Worm (Caenorhabditis elegans) whole organism, mixed stage, embryonic: ENCODE measurements around the gene ubc-26.

Experiments
- M03D4.4 ChIP-seq: sonication (generic microtip); optimal IDR thresholded peaks from 2 replicates; lab custom pipeline; 2017; ENCODE audit warnings: mild to moderate bottlenecking, missing genetic modification characterization, missing compliant biosample characterization
- bed-3 ChIP-seq: fragments of 200-800 bp; sonication (Bioruptor generic); optimal IDR thresholded peaks from 3 replicates; lab custom pipeline; 2018; ENCODE audit warnings: mild to moderate bottlenecking, missing genetic modification characterization, moderate library complexity, missing compliant biosample characterization
- blmp-1 ChIP-seq: fragments of 150-350 bp; optimal IDR thresholded peaks from 2 replicates; lab custom pipeline; 2014; ENCODE audit warnings: missing biosample characterization, missing genetic modification characterization
- ceh-39 ChIP-seq: fragments of 150-350 bp; optimal IDR thresholded peaks from 2 replicates; lab custom pipeline; 2014; ENCODE audit warnings: missing biosample characterization, missing genetic modification characterization
- ceh-43 ChIP-seq: fragments of 200-800 bp; sonication (Bioruptor generic); optimal IDR thresholded peaks from 2 replicates; lab custom pipeline; 2018; ENCODE audit warnings: mild to moderate bottlenecking, missing genetic modification characterization, moderate library complexity, missing compliant biosample characterization
- ceh-83 ChIP-seq: fragments of 200-800 bp; sonication (Bioruptor generic); optimal IDR thresholded peaks from 2 replicates; lab custom pipeline; 2018; ENCODE audit warnings: mild to moderate bottlenecking, missing genetic modification characterization, missing compliant biosample characterization
- ces-1 ChIP-seq: fragments of 150-350 bp; optimal IDR thresholded peaks from 2 replicates; lab custom pipeline; 2014; ENCODE audit warnings: missing biosample characterization, missing genetic modification reagents, missing genetic modification characterization
- cnd-1 ChIP-seq: fragments of 200-800 bp; sonication (Bioruptor generic); optimal IDR thresholded peaks from 2 replicates; lab custom pipeline; 2018; ENCODE audit warnings: mild to moderate bottlenecking, missing genetic modification characterization, missing compliant biosample characterization
- drap-1 ChIP-seq: fragments of 200-800 bp; sonication (Bioruptor generic); optimal IDR thresholded peaks from 3 replicates; lab custom pipeline; 2018; ENCODE audit warnings: mild to moderate bottlenecking, missing genetic modification characterization, missing compliant biosample characterization
- elt-1 ChIP-seq: sonication (generic microtip); optimal IDR thresholded peaks from 2 replicates; lab custom pipeline; 2017; ENCODE audit warnings: missing genetic modification characterization, mild to moderate bottlenecking, missing compliant biosample characterization, antibody characterized with exemption, moderate library complexity, borderline replicate concordance; ENCODE audit not compliant: insufficient read depth
- elt-3 ChIP-seq: fragments of 150-350 bp; optimal IDR thresholded peaks from 2 replicates; lab custom pipeline; 2014; ENCODE audit warnings: missing biosample characterization, missing genetic modification characterization
- ham-2 ChIP-seq: fragments of 200-800 bp; sonication (Bioruptor generic); optimal IDR thresholded peaks from 2 replicates; lab custom pipeline; 2018; ENCODE audit warnings: mild to moderate bottlenecking, missing genetic modification characterization, missing compliant biosample characterization
- lin-13 ChIP-seq: fragments of 150-350 bp; optimal IDR thresholded peaks from 2 replicates; lab custom pipeline; 2014; ENCODE audit warnings: missing biosample characterization, missing genetic modification characterization
- lin-32 ChIP-seq: fragments of 200-800 bp; sonication (Bioruptor generic); optimal IDR thresholded peaks from 2 replicates; lab custom pipeline; 2018; ENCODE audit warnings: mild to moderate bottlenecking, missing genetic modification characterization, missing compliant biosample characterization
- mab-5 ChIP-seq: fragments of 150-350 bp; optimal IDR thresholded peaks from 2 replicates; lab custom pipeline; 2014; ENCODE audit warnings: missing biosample characterization, missing genetic modification characterization
- nhr-12 ChIP-seq: fragments of 150-350 bp; optimal IDR thresholded peaks from 2 replicates; lab custom pipeline; 2014; ENCODE audit warnings: missing biosample characterization, missing genetic modification characterization
- nhr-237 ChIP-seq: fragments of 150-350 bp; optimal IDR thresholded peaks from 2 replicates; lab custom pipeline; 2014; ENCODE audit warnings: missing biosample characterization, missing genetic modification characterization
- nhr-76 ChIP-seq: sonication (generic microtip); optimal IDR thresholded peaks from 2 replicates; lab custom pipeline; 2017; ENCODE audit warnings: missing biosample characterization, missing genetic modification characterization
- pha-4 ChIP-seq: fragments of 150-350 bp; optimal IDR thresholded peaks from 2 replicates; lab custom pipeline; 2018; ENCODE audit warnings: missing biosample characterization, missing genetic modification reagents, missing genetic modification characterization
- sem-2 ChIP-seq: fragments of 200-800 bp; sonication (Bioruptor generic); optimal IDR thresholded peaks from 2 replicates; lab custom pipeline; 2018; ENCODE audit warnings: mild to moderate bottlenecking, missing genetic modification characterization, missing compliant biosample characterization
- snpc-4 ChIP-seq: fragments of 150-350 bp; optimal IDR thresholded peaks from 2 replicates; lab custom pipeline; 2014; ENCODE audit warnings: missing biosample characterization, missing genetic modification characterization
- sptf-1 ChIP-seq: sonication (generic microtip); optimal IDR thresholded peaks from 2 replicates; lab custom pipeline; 2017; ENCODE audit warnings: mild to moderate bottlenecking, missing genetic modification characterization, moderate library complexity, missing compliant biosample characterization
- tbx-8 ChIP-seq: fragments of 200-800 bp; sonication (Bioruptor generic); optimal IDR thresholded peaks from 2 replicates; lab custom pipeline; 2018; ENCODE audit warnings: mild to moderate bottlenecking, missing genetic modification characterization, moderate library complexity, missing compliant biosample characterization
- unc-120 ChIP-seq: sonication (generic microtip); optimal IDR thresholded peaks from 2 replicates; lab custom pipeline; 2017; ENCODE audit warnings: missing genetic modification characterization, missing compliant biosample characterization; ENCODE audit not compliant: poor library complexity, severe bottlenecking
- unc-39 ChIP-seq: fragments of 150-350 bp; optimal IDR thresholded peaks from 2 replicates; lab custom pipeline; 2014; ENCODE audit warnings: missing biosample characterization, missing genetic modification characterization
- unc-62 ChIP-seq: fragments of 150-350 bp; optimal IDR thresholded peaks from 2 replicates; lab custom pipeline; 2014; ENCODE audit warnings: missing biosample characterization, missing genetic modification reagents, missing genetic modification characterization
- ztf-11 ChIP-seq: fragments of 150-350 bp; optimal IDR thresholded peaks from 2 replicates; lab custom pipeline; 2014; ENCODE audit warnings: missing biosample characterization, missing genetic modification characterization

The ubc-26 gene

DNA sequence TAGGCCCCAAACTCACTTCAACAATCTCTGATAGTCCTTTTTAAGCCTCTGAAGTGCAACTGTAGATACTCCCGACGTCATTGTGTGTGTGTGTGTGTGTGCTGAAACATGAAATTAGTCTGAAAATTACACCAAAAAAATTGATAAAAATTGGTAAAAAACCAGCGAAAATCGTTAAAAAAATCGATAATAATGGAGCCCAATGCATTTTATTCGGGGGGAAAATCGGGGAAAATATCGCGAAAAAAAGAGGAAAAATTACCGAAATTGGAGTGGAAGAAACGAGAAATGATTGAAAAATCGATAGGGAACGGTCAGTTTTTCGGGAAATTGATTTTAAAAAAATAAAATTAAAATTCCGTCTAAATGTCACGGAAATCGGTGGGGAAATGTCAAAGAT is at the start of gene ubc-26:
TSS of gene ubc-26 (minus strand) at position 101 of the 400 bp plus-strand sequence.
- no peak for TF ChIP-seq lin-32 (GFP tag; lab: Kevin White, UChicago)
- no peak for TF ChIP-seq ces-1 (GFP tag; lab: Kevin White, UChicago)
- TF ChIP-seq tbx-8 = no peak
- no peak for TF ChIP-seq sptf-1 (tag; lab: Kevin White, UChicago)
- no peak for TF ChIP-seq elt-1
- TF ChIP-seq unc-120 = no peak
- TF ChIP-seq, all 35 proteins: peak for 0

DNA sequence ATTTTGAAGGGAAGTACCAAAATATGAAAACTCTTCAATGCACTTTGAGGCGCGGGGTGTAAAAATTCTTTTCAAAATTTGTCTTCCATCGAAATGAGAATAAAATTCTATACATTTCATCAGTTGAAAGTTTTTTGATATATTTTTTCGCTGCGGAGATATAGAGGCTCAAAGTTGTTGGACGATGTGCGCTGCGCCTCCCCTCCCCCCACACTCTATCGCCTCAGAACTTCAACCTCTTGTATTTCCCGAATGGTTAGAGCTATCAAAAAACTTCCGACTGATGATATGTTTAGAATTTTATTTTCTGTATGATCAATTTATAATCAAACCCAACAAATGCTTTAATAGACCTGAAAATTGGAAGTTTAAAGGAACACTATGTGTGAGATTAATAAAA is 48.5 kb upstream of the ubc-26 start:
- TF ChIP-seq unc-39 = no peak

DNA sequence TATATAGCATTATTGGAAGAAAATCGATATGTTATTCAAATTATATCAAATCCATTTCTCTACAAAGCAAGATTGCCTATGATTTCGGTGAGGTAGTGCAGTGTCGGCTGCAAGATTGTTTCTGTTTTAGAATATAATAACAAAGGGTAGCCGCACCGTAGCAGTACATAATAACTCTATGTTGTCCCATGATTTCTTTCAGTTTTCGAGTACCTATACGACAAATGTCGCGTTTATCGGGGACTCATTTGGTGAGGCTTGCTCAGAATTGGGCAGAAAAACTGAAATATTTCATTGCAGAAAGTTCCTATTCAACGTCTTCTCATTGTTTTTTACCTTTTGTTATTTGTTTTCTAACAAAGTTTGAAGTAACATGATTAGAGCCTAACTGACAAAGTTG is 46.3 kb upstream of the ubc-26 start, which contains the start of gene srw-79:
TSS of gene srw-79 (plus strand) at position 301 of the 400 bp plus-strand sequence.
- no peak for TF ChIP-seq ceh-43 (GFP tag; lab: Kevin White, UChicago)
- no peak for TF ChIP-seq elt-1
- TF ChIP-seq snpc-4 (tag; lab: Kevin White, UChicago) = no peak
- no peak for TF ChIP-seq nhr-12 (tag; lab: Kevin White, UChicago)
- TF ChIP-seq lin-13 = no peak
- TF ChIP-seq bed-3 = no peak
- TF ChIP-seq ceh-83 (GFP tag; lab: Kevin White, UChicago) = no peak
- TF ChIP-seq unc-62 (GFP tag; lab: Kevin White, UChicago) = no peak
- TF ChIP-seq sptf-1 (tag; lab: Kevin White, UChicago) = no peak
- TF ChIP-seq ces-1 (GFP tag; lab: Kevin White, UChicago) = no peak
- no peak for TF ChIP-seq cnd-1 (tag; lab: Kevin White, UChicago)
- no peak for TF ChIP-seq nhr-76 (tag; lab: Kevin White, UChicago)
- no peak for TF ChIP-seq pha-4 (tag; lab: Kevin White, UChicago)
- no peak for TF ChIP-seq elt-3
- no peak for TF ChIP-seq nhr-237 (tag; lab: Kevin White, UChicago)
- no peak for TF ChIP-seq drap-1 (GFP tag; lab: Kevin White, UChicago)

DNA sequence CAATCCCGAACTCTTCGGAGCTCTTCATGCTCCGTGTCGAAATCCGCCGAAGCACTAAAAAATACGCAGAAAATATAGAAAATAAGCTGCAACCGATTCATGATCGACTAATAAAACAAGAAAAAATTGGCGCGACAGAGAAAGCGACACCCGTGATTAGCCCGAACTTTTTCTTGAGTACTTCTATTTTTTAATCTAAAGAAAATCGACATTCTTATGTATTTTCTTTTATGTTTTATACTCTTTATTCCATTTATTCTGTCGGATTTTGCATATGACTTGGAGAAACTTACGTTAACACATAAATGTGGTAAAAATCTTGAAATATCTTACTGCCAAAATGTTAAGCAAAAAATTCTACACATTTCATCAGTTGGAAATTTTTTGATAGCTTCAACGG is 43.8 kb upstream of the ubc-26 start, which contains the start of the genes irld-50 and irld-49:
TSS of gene irld-50 (minus strand) at position 101 of the 400 bp plus-strand sequence.
TSS of gene irld-49 (plus strand) at position 211 of the 400 bp plus-strand sequence.
- TF ChIP-seq ceh-39 (tag; lab: Kevin White, UChicago) = no peak

DNA sequence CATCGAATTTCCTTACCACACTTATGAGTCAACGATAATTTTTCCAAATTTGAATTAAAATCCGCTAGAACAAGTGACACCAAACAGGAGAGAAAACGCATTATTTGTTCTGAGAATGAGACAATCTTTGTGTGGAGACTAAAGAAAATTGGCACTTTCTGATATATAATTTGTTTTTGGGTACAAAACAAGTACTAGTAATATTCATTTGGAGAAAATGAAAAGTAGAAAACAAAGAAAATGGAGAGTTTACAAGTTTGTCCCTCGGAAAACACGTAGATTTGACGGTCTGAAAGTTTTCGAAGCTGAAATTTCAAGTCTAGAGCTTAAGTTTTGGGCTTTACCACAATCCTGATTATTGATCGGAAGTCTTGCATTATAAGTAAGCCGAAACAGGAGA is 40.6 kb upstream of the ubc-26 start, which contains the start of gene irld-66:
TSS of gene irld-66 (minus strand) at position 101 of the 400 bp plus-strand sequence.
- no peak for TF ChIP-seq pha-4 (tag; lab: Kevin White, UChicago)
- no peak for TF ChIP-seq ceh-83 (GFP tag; lab: Kevin White, UChicago)
- TF ChIP-seq ham-2 (GFP tag; lab: Kevin White, UChicago) = no peak
- no peak for TF ChIP-seq sem-2 (GFP tag; lab: Kevin White, UChicago)
- TF ChIP-seq, all 35 proteins: peak for 0

DNA sequence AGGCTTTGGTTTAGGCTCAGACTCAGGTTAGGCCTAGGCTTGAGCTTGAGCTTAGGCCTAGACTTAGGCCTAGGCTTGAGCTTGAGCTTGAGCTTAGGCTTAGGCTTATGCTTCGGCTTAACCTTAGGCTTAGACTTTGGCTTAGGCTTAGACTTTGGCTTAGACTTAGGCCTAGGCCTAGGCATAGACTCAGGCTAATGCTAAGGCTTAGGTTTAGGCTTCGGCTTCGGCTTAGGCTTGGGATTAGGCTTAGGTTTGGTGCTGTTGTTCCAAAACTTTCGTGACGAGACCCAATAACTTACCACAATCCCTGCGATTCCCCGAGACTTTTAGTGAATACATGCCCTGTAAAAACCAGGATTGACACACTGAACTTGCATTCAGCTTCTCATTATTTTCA is 39.5 kb upstream of the ubc-26 start:
- no peak for TF ChIP-seq unc-39
- no peak for TF ChIP-seq ceh-43 (GFP tag; lab: Kevin White, UChicago)
- no peak for TF ChIP-seq ceh-39 (tag; lab: Kevin White, UChicago)
- TF ChIP-seq cnd-1 (tag; lab: Kevin White, UChicago) = no peak
- TF ChIP-seq ceh-83 (GFP tag; lab: Kevin White, UChicago) = no peak
- no peak for TF ChIP-seq blmp-1 (tag; lab: Kevin White, UChicago)

DNA sequence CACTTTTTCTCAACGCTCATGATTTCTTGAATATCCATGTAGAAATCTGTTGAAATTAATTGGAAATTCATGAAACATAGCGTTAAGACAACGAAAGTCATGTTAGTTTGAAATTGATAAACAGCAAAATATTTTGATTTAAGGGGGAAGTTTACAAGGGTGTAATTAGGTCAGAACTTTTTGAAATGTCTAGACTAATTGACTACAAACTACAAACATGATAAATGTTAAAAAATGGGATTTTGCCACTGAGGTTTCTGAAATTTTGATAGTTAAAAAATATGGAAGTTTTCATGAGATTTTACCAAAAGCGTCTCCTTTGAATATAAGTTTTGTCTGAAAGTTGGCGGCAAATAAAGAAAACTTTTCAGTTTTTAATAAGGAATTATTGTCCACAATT is 37.7 kb upstream of the ubc-26 start, which contains the start of gene irld-65:
TSS of gene irld-65 (minus strand) at position 101 of the 400 bp plus-strand sequence.
- no peak for TF ChIP-seq ceh-39 (tag; lab: Kevin White, UChicago)
- TF ChIP-seq M03D4.4 (tag; lab: Kevin White, UChicago) = no peak
- TF ChIP-seq unc-62 (GFP tag; lab: Kevin White, UChicago) = no peak
- TF ChIP-seq mab-5 (tag; lab: Kevin White, UChicago) = no peak
- TF ChIP-seq ztf-11 (tag; lab: Kevin White, UChicago) = no peak
